Worm (Caenorhabditis elegans): Measurements from ENCODE around the gene oac-31.
A peak's percentile ranks its signal among the peaks of the same experiment; 100 is the strongest.

oac-31 gene

DNA sequence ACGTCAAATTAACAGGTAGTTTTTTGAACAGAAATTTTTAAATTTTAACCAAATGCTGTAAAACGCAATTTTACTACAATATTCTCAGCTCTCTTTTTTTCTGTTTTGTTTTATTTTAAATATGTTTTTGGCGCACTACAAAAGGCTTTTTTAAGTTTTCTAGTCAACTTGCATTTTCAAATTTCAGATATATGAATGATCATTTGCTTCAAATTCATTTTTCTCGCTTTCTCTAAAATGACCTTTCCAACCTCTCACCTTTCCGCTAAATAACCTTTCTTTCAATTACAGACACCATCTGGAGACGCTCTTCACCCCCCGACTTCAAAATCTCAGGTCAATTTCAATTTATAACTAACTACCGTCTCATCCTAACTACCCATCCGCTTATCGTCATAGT lies 25.1 kb upstream of the oac-31 start, which contains the start of gene cdc-25.2:
TSS of gene cdc-25.2 (plus strand) at position 301 of the 400 bp plus-strand sequence.
- TF ChIP-seq ceh-16 (tag; optimal IDR thresholded peaks at IDR 0.05) (peak; percentile 59), sem-4 (tag; optimal IDR thresholded peaks at IDR 0.05) (no peak), egl-27 (tag; optimal IDR thresholded peaks at IDR 0.05) (no peak)

- TF ChIP-seq nhr-6 (tag; optimal IDR thresholded peaks at IDR 0.05), result no peak
- no peak for TF ChIP-seq elt-1 (tag; optimal IDR thresholded peaks at IDR 0.05)
- TF ChIP-seq nhr-129 (tag; optimal IDR thresholded peaks at IDR 0.05), result no peak
- no peak for TF ChIP-seq Y55F3AM.14 (GFP tag; optimal IDR thresholded peaks at IDR 0.05)
- TF ChIP-seq peb-1 (tag; optimal IDR thresholded peaks at IDR 0.05), result no peak
- no peak for TF ChIP-seq nhr-21 (tag; optimal IDR thresholded peaks at IDR 0.05)
- no peak for TF ChIP-seq F13H6.1 (tag; optimal IDR thresholded peaks at IDR 0.05)
- TF ChIP-seq nhr-12 (tag; optimal IDR thresholded peaks at IDR 0.05), result no peak
- no peak for TF ChIP-seq elt-3 (tag; optimal IDR thresholded peaks at IDR 0.05)
- TF ChIP-seq C34F6.9 (tag; optimal IDR thresholded peaks at IDR 0.05), result no peak
- TF ChIP-seq snpc-4 (tag; optimal IDR thresholded peaks at IDR 0.05), result no peak
- no peak for TF ChIP-seq egl-27 (tag; optimal IDR thresholded peaks at IDR 0.05)
- no peak for TF ChIP-seq mdl-1 (tag; optimal IDR thresholded peaks at IDR 0.05)
- TF ChIP-seq lin-39 (tag; optimal IDR thresholded peaks at IDR 0.05), result no peak
- TF ChIP-seq sma-9 (GFP tag; optimal IDR thresholded peaks at IDR 0.05), result no peak
- TF ChIP-seq sma-9 (tag; optimal IDR thresholded peaks at IDR 0.05), result no peak
- no peak for TF ChIP-seq unc-39 (tag; optimal IDR thresholded peaks at IDR 0.05)
- no peak for TF ChIP-seq skn-1 (tag; optimal IDR thresholded peaks at IDR 0.05)
- TF ChIP-seq unc-55 (GFP tag; optimal IDR thresholded peaks at IDR 0.05), result no peak
- no peak for TF ChIP-seq nhr-237 (tag; optimal IDR thresholded peaks at IDR 0.05)
Measured at ce11 chrV:1558113-1558512, 16.4 kb upstream of the oac-31 start.

DNA sequence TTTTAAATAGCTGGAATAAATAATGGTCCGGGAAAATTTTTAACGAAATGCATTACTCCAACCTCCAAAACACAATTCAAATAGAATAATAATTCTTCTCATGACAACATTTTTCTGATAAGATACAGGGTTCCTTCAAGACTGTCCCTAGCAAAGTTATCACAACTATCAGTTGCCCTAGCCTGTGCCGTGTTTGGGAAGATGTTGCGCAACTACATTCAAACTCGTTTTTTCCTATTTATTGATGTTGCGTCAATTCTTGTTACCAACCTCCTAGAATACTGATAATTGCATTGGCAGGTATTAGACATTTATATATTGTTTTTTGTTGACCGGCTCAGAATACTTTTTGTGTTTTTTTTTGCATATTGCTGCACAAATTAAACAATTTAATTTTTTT lies 13.4 kb upstream of the oac-31 start:
- no peak for TF ChIP-seq ztf-11 (tag; optimal IDR thresholded peaks at IDR 0.05)
- no peak for TF ChIP-seq ztf-1 (GFP tag; conservative IDR thresholded peaks at IDR 0.05)
- no peak for TF ChIP-seq unc-62 (GFP tag; optimal IDR thresholded peaks at IDR 0.05)
- no peak for TF ChIP-seq elt-3 (tag; optimal IDR thresholded peaks at IDR 0.05)
- TF ChIP-seq egl-27 (tag; optimal IDR thresholded peaks at IDR 0.05), result no peak
- no peak for TF ChIP-seq lsy-2 (tag; optimal IDR thresholded peaks at IDR 0.05)
- TF ChIP-seq ceh-16 (tag; optimal IDR thresholded peaks at IDR 0.05), result no peak
- no peak for TF ChIP-seq mdl-1 (tag; optimal IDR thresholded peaks at IDR 0.05)
- no peak for TF ChIP-seq F13H6.1 (tag; optimal IDR thresholded peaks at IDR 0.05)
- TF ChIP-seq unc-55 (GFP tag; optimal IDR thresholded peaks at IDR 0.05), result no peak
- no peak for TF ChIP-seq nhr-25 (tag; optimal IDR thresholded peaks at IDR 0.05)
- no peak for TF ChIP-seq snpc-4 (tag; optimal IDR thresholded peaks at IDR 0.05)
- no peak for TF ChIP-seq ztf-4 (tag; optimal IDR thresholded peaks at IDR 0.05)
- TF ChIP-seq nhr-77 (tag; optimal IDR thresholded peaks at IDR 0.05), result no peak
- no peak for TF ChIP-seq sem-4 (tag; optimal IDR thresholded peaks at IDR 0.05)
- TF ChIP-seq skn-1 (tag; optimal IDR thresholded peaks at IDR 0.05), result no peak
- no peak for TF ChIP-seq nhr-21 (tag; optimal IDR thresholded peaks at IDR 0.05)

DNA sequence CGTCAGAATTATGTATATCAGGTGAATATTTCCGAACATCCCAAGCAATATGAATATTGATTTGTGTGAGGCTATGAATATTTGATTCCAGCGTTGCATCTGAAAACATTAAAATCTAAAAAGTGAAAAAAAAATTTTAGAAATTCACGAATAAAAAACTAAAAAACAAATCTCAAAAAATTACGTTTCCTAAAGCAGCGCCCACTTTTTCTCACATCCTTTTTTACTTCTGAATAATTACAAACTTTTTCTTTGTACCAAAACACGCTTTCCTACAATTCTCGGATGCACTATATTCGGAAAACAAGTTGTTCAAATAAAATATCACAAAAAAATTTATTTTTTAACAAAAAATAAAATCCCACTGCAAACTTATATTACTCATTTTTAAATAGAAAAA lies 11.3 kb upstream of the oac-31 start, which contains the start of gene srsx-8:
TSS of gene srsx-8 (minus strand) at position 101 of the 400 bp plus-strand sequence.
- TF ChIP-seq unc-55 (GFP tag; optimal IDR thresholded peaks at IDR 0.05) (no peak), F13H6.1 (tag; optimal IDR thresholded peaks at IDR 0.05) (no peak), nhr-6 (tag; optimal IDR thresholded peaks at IDR 0.05) (no peak), gmeb-1 (tag; optimal IDR thresholded peaks at IDR 0.05) (no peak), lin-11 (tag; optimal IDR thresholded peaks at IDR 0.05) (no peak), lsy-2 (tag; optimal IDR thresholded peaks at IDR 0.05) (no peak), alr-1 (tag; optimal IDR thresholded peaks at IDR 0.05) (no peak), mbf-1 (tag; optimal IDR thresholded peaks at IDR 0.05) (no peak), nhr-237 (tag; optimal IDR thresholded peaks at IDR 0.05) (no peak), mab-5 (tag; optimal IDR thresholded peaks at IDR 0.05) (no peak), lin-13 (GFP tag; optimal IDR thresholded peaks at IDR 0.05) (no peak), skn-1 (tag; optimal IDR thresholded peaks at IDR 0.05) (no peak), crh-2 (tag; optimal IDR thresholded peaks at IDR 0.05) (no peak), C34F6.9 (tag; optimal IDR thresholded peaks at IDR 0.05) (no peak)

DNA sequence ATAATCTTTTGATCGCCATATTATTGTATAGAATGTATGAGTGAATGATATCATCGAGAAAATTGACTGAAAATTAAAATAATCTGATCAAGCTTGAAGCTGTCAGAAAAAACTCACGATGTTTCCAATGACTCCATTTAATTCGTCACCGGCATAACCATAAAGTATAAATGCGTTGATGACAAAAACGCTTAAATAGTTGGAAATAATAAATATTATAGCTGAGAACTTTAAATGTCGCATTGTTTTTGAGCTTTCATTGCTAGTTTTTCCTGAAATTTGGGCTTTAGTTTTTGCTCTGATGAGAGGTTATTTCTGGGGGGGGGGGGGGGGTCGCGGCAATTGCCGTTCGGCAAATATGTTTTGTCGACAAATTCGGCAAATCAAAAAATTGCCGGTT lies 9.5 kb upstream of the oac-31 start:
- TF ChIP-seq ztf-1 (GFP tag; conservative IDR thresholded peaks at IDR 0.05) (no peak), lin-11 (tag; optimal IDR thresholded peaks at IDR 0.05) (no peak), mbf-1 (tag; optimal IDR thresholded peaks at IDR 0.05) (no peak), nhr-129 (tag; optimal IDR thresholded peaks at IDR 0.05) (no peak), sma-9 (GFP tag; optimal IDR thresholded peaks at IDR 0.05) (no peak), sma-9 (tag; optimal IDR thresholded peaks at IDR 0.05) (no peak), C34F6.9 (tag; optimal IDR thresholded peaks at IDR 0.05) (no peak), skn-1 (tag; optimal IDR thresholded peaks at IDR 0.05) (no peak), R02D3.7 (tag; optimal IDR thresholded peaks at IDR 0.05) (no peak)
